Fruit fly (Drosophila melanogaster) S2 (cell line): Measurements from ENCODE around the gene CG14143.

Experiments
- CG8478 ChIP-seq: fragments of >200 bp; optimal IDR thresholded peaks from 2 replicates; lab custom pipeline; 2018
- CTCF ChIP-seq, 2 experiments: fragments of >200 bp; optimal IDR thresholded peaks; 2 replicates each; lab custom pipeline; 2018

- TF ChIP-seq CG8478 (lab: Kevin White, UChicago) (no peak), CTCF (optimal IDR thresholded peaks at IDR 0.05; lab: Kevin White, UChicago) (no peak)
These were observed 1.6 kb downstream of the CG14143 start for dm6 chr3L:11136349-11136748.
